Worm (Caenorhabditis elegans) whole organism, L1 larva: ENCODE data around the gene T23E1.1.

Experiments
- C04F5.9 ChIP-seq: sonication (generic microtip); optimal IDR thresholded peaks from 2 replicates; lab custom pipeline; 2016; ENCODE audit warnings: missing genetic modification characterization, missing compliant biosample characterization
- C34B4.2 ChIP-seq: sonication (generic microtip); optimal IDR thresholded peaks from 2 replicates; lab custom pipeline; 2017; ENCODE audit warnings: mild to moderate bottlenecking, missing genetic modification characterization, missing compliant biosample characterization
- alr-1 ChIP-seq: fragments of 200-800 bp; sonication (Bioruptor generic); optimal IDR thresholded peaks from 2 replicates; lab custom pipeline; 2018; ENCODE audit warnings: borderline replicate concordance, mild to moderate bottlenecking, missing genetic modification characterization, missing compliant biosample characterization
- aly-2 ChIP-seq: fragments of 150-350 bp; optimal IDR thresholded peaks from 2 replicates; lab custom pipeline; 2014; ENCODE audit warnings: missing biosample characterization, missing genetic modification characterization
- ama-1 ChIP-seq: fragments of 150-350 bp; optimal IDR thresholded peaks from 2 replicates; lab custom pipeline; 2014
- blmp-1 ChIP-seq: fragments of 150-350 bp; optimal IDR thresholded peaks from 2 replicates; lab custom pipeline; 2014; ENCODE audit warnings: missing biosample characterization, missing genetic modification characterization
- ceh-8 ChIP-seq: fragments of 200-800 bp; sonication (Bioruptor generic); optimal IDR thresholded peaks from 2 replicates; lab custom pipeline; 2018; ENCODE audit warnings: mild to moderate bottlenecking, missing genetic modification characterization, moderate library complexity, missing compliant biosample characterization
- ceh-82 ChIP-seq, 3 experiments: fragments of 150-350 bp in 1 of 3; sonication (generic microtip) in 2 of 3; optimal IDR thresholded peaks; 2 replicates each; lab custom pipeline; 2014 to 2017; ENCODE audit warnings: missing biosample characterization in 3 of 3, missing genetic modification characterization in 3 of 3
- ceh-88 ChIP-seq: fragments of 200-800 bp; sonication (Bioruptor generic); IDR thresholded peaks from 2 replicates; pipeline ENCODE4 v1.3.6; 2022; ENCODE audit warnings: missing genetic modification characterization, missing compliant biosample characterization
- ceh-90 ChIP-seq: sonication (generic microtip); optimal IDR thresholded peaks from 2 replicates; lab custom pipeline; 2016; ENCODE audit warnings: missing genetic modification characterization, missing compliant biosample characterization
- ces-1 ChIP-seq: fragments of 150-350 bp; optimal IDR thresholded peaks from 2 replicates; lab custom pipeline; 2014; ENCODE audit warnings: missing biosample characterization, missing genetic modification reagents, missing genetic modification characterization
- dpl-1 ChIP-seq, 3 experiments: fragments of 150-350 bp in 2 of 3; sonication (generic microtip) in 1 of 3; optimal IDR thresholded peaks; 2 replicates each; lab custom pipeline; 2014 to 2017; ENCODE audit warnings: missing biosample characterization in 3 of 3, missing genetic modification characterization in 3 of 3, missing genetic modification reagents in 3 of 3
- efl-1 ChIP-seq, 4 experiments: fragments of 150-350 bp; optimal IDR thresholded peaks in 3 of 4; peaks in 1 of 4; 1 replicate in 1 of 4; 2 replicates in 3 of 4; lab custom pipeline; 2014; ENCODE audit warnings: missing biosample characterization in 2 of 4, missing genetic modification characterization in 2 of 4, missing genetic modification reagents in 2 of 4
- egl-27 ChIP-seq, 2 experiments: fragments of 150-350 bp in 1 of 2; sonication (generic microtip); optimal IDR thresholded peaks; 3 replicates each; lab custom pipeline; 2017 to 2018; ENCODE audit warnings: missing biosample characterization in 2 of 2, missing genetic modification characterization in 2 of 2, missing genetic modification reagents in 2 of 2
- elt-2 ChIP-seq: sonication (generic microtip); optimal IDR thresholded peaks from 2 replicates; lab custom pipeline; 2016; ENCODE audit warnings: missing genetic modification characterization, mild to moderate bottlenecking, inconsistent platforms, missing compliant biosample characterization, missing genetic modification reagents
- elt-3 ChIP-seq, 6 experiments: fragments of 150-350 bp in 1 of 6; sonication (generic microtip); optimal IDR thresholded peaks; 2 replicates each; lab custom pipeline; 2017 to 2018; ENCODE audit warnings: missing biosample characterization in 6 of 6, missing genetic modification characterization in 6 of 6, inconsistent platforms in 1 of 6
- fkh-10 ChIP-seq: sonication (generic microtip); optimal IDR thresholded peaks from 2 replicates; lab custom pipeline; 2017; ENCODE audit warnings: missing biosample characterization, missing genetic modification reagents, missing genetic modification characterization
- fkh-4 ChIP-seq: sonication (generic microtip); optimal IDR thresholded peaks from 2 replicates; lab custom pipeline; 2016; ENCODE audit warnings: missing compliant biosample characterization, missing genetic modification characterization, borderline replicate concordance
- hlh-4 ChIP-seq: sonication (generic microtip); optimal IDR thresholded peaks from 2 replicates; lab custom pipeline; 2016; ENCODE audit warnings: mild to moderate bottlenecking, missing genetic modification characterization, missing compliant biosample characterization
- jun-1 ChIP-seq: fragments of 150-350 bp; optimal IDR thresholded peaks from 2 replicates; lab custom pipeline; 2014; ENCODE audit warnings: missing biosample characterization, missing genetic modification reagents, missing genetic modification characterization
- lin-13 ChIP-seq: fragments of 150-350 bp; optimal IDR thresholded peaks from 2 replicates; lab custom pipeline; 2014; ENCODE audit warnings: missing biosample characterization, missing genetic modification reagents, missing genetic modification characterization
- lin-35 ChIP-seq, 2 experiments: fragments of 150-350 bp; optimal IDR thresholded peaks; 2 replicates each; lab custom pipeline; 2014; ENCODE audit warnings: missing biosample characterization in 2 of 2, missing genetic modification characterization in 2 of 2, missing genetic modification reagents in 2 of 2
- lsy-2 ChIP-seq, 2 experiments: fragments of 150-350 bp; optimal IDR thresholded peaks; 2 replicates each; lab custom pipeline; 2014; ENCODE audit warnings: missing biosample characterization in 2 of 2, missing genetic modification characterization in 2 of 2
- mab-9 ChIP-seq: fragments of 200-800 bp; sonication (Bioruptor generic); IDR thresholded peaks from 2 replicates; pipeline ENCODE4 v1.3.6; 2022; ENCODE audit warnings: missing genetic modification reagents, missing genetic modification characterization, missing compliant biosample characterization
- mdl-1 ChIP-seq, 2 experiments: fragments of 150-350 bp; optimal IDR thresholded peaks; 2 replicates each; lab custom pipeline; 2014 to 2017; ENCODE audit warnings: missing biosample characterization in 2 of 2, missing genetic modification characterization in 2 of 2, inconsistent platforms in 1 of 2
- nhr-11 ChIP-seq: fragments of 150-350 bp; optimal IDR thresholded peaks from 2 replicates; lab custom pipeline; 2014; ENCODE audit warnings: missing biosample characterization, missing genetic modification characterization
- nhr-237 ChIP-seq: fragments of 150-350 bp; optimal IDR thresholded peaks from 2 replicates; lab custom pipeline; 2014; ENCODE audit warnings: missing biosample characterization, missing genetic modification characterization
- nhr-28 ChIP-seq: fragments of 150-350 bp; optimal IDR thresholded peaks from 2 replicates; lab custom pipeline; 2014; ENCODE audit warnings: missing biosample characterization, missing genetic modification characterization
- nhr-76 ChIP-seq: sonication (generic microtip); optimal IDR thresholded peaks from 2 replicates; lab custom pipeline; 2017; ENCODE audit warnings: missing biosample characterization, missing genetic modification characterization
- nhr-77 ChIP-seq: fragments of 150-350 bp; optimal IDR thresholded peaks from 2 replicates; lab custom pipeline; 2014; ENCODE audit warnings: missing biosample characterization, missing genetic modification characterization
- nhr-84 ChIP-seq: sonication (generic microtip); optimal IDR thresholded peaks from 2 replicates; lab custom pipeline; 2017; ENCODE audit warnings: missing biosample characterization, missing genetic modification characterization
- nhr-90 ChIP-seq: sonication (generic microtip); optimal IDR thresholded peaks from 2 replicates; lab custom pipeline; 2016; ENCODE audit warnings: mild to moderate bottlenecking, missing genetic modification characterization, missing compliant biosample characterization; ENCODE audit not compliant: poor library complexity
- pag-3 ChIP-seq: sonication (generic microtip); optimal IDR thresholded peaks from 2 replicates; lab custom pipeline; 2017; ENCODE audit warnings: missing genetic modification characterization, mild to moderate bottlenecking, missing compliant biosample characterization, antibody characterized with exemption, borderline replicate concordance; ENCODE audit not compliant: insufficient read depth
- pax-3 ChIP-seq: fragments of 200-800 bp; sonication (Bioruptor generic); optimal IDR thresholded peaks from 2 replicates; lab custom pipeline; 2018; ENCODE audit warnings: mild to moderate bottlenecking, missing genetic modification characterization, moderate library complexity, missing compliant biosample characterization
- rnt-1 ChIP-seq: sonication (generic microtip); optimal IDR thresholded peaks from 2 replicates; lab custom pipeline; 2016; ENCODE audit warnings: mild to moderate bottlenecking, missing genetic modification characterization, moderate library complexity, missing compliant biosample characterization
- skn-1 ChIP-seq: fragments of 150-350 bp; optimal IDR thresholded peaks from 2 replicates; lab custom pipeline; 2014; ENCODE audit warnings: missing biosample characterization, missing genetic modification characterization
- snpc-4 ChIP-seq: fragments of 150-350 bp; optimal IDR thresholded peaks from 2 replicates; lab custom pipeline; 2014; ENCODE audit warnings: missing biosample characterization, missing genetic modification characterization
- sox-4 ChIP-seq: sonication (generic microtip); optimal IDR thresholded peaks from 2 replicates; lab custom pipeline; 2016; ENCODE audit warnings: missing genetic modification characterization, missing compliant biosample characterization
- unc-130 ChIP-seq: fragments of 150-350 bp; optimal IDR thresholded peaks from 2 replicates; lab custom pipeline; 2017; ENCODE audit warnings: missing biosample characterization, missing genetic modification characterization, inconsistent platforms
- unc-30 ChIP-seq: sonication (generic microtip); optimal IDR thresholded peaks from 2 replicates; lab custom pipeline; 2017; ENCODE audit warnings: missing biosample characterization, missing genetic modification characterization
- unc-62 ChIP-seq: fragments of 150-350 bp; optimal IDR thresholded peaks from 2 replicates; lab custom pipeline; 2014; ENCODE audit warnings: missing biosample characterization, missing genetic modification reagents, missing genetic modification characterization
- unc-86 ChIP-seq: sonication (generic microtip); optimal IDR thresholded peaks from 2 replicates; lab custom pipeline; 2016; ENCODE audit warnings: missing genetic modification characterization, missing compliant biosample characterization
- vab-15 ChIP-seq: sonication (generic microtip); optimal IDR thresholded peaks from 2 replicates; lab custom pipeline; 2017; ENCODE audit warnings: missing genotype, mild to moderate bottlenecking, missing genetic modification characterization, missing compliant biosample characterization
- xbp-1 ChIP-seq: sonication (generic microtip); optimal IDR thresholded peaks from 2 replicates; lab custom pipeline; 2016; ENCODE audit warnings: missing genetic modification characterization, missing compliant biosample characterization
- zag-1 ChIP-seq: fragments of 150-350 bp; optimal IDR thresholded peaks from 2 replicates; lab custom pipeline; 2014; ENCODE audit warnings: missing biosample characterization, missing genetic modification characterization
- ztf-11 ChIP-seq, 2 experiments: sonication (generic microtip); optimal IDR thresholded peaks; 2 replicates each; lab custom pipeline; 2016 to 2017; ENCODE audit warnings: missing genetic modification characterization in 2 of 2, missing biosample characterization in 1 of 2, missing compliant biosample characterization in 1 of 2

The T23E1.1 gene

ce11 chrIV:3160785-3161184, 9.6 kb downstream of the T23E1.1 start (continued):
- TF ChIP-seq rnt-1 = peak; percentile 90
- peak in 2 of 6 experiments; percentile 41 to 70 for TF ChIP-seq elt-3 (tag; optimal IDR thresholded peaks at IDR 0.05; lab: Kevin White, UChicago)
- TF ChIP-seq ceh-90 (tag; lab: Kevin White, UChicago) = no peak
- TF ChIP-seq nhr-237 = peak; percentile 62
- TF ChIP-seq ceh-82 (tag; optimal IDR thresholded peaks at IDR 0.05; lab: Kevin White, UChicago) = peak; percentile 62 to 87 (median 80)
- TF ChIP-seq sox-4 (tag; lab: Kevin White, UChicago) = peak; percentile 20
- TF ChIP-seq unc-30 (tag; lab: Kevin White, UChicago) = no peak
- no peak for TF ChIP-seq C34B4.2 (tag; lab: Kevin White, UChicago)
- no peak for TF ChIP-seq hlh-4
- TF ChIP-seq efl-1 (optimal IDR thresholded peaks at IDR 0.05; lab: Kevin White, UChicago) = peak; percentile 81 to 88
- peak; percentile 57 to 96 for TF ChIP-seq efl-1 (GFP tag; optimal IDR thresholded peaks at IDR 0.05 in 1 of 2; lab: Kevin White, UChicago)
- TF ChIP-seq C04F5.9 = no peak
- peak; percentile 47; the same call in 1 of the 2 replicates for TF ChIP-seq ceh-88 (GFP tag; lab: Robert Waterston, UW)
- peak; percentile 85 for TF ChIP-seq nhr-90 (tag; lab: Kevin White, UChicago)
- TF ChIP-seq unc-62 (GFP tag; lab: Kevin White, UChicago) = no peak
- TF ChIP-seq vab-15 (tag; lab: Kevin White, UChicago) = no peak
- peak; percentile 76 for TF ChIP-seq elt-2 (tag; lab: Kevin White, UChicago)
- TF ChIP-seq blmp-1 (tag; lab: Kevin White, UChicago) = peak; percentile 82
- peak; percentile 45 for TF ChIP-seq skn-1 (tag; lab: Kevin White, UChicago)
- peak; percentile 76 for TF ChIP-seq nhr-11 (tag; lab: Kevin White, UChicago)
- no peak for TF ChIP-seq nhr-28 (tag; lab: Kevin White, UChicago)
- peak; percentile 89 for TF ChIP-seq ceh-8 (GFP tag; lab: Kevin White, UChicago)
- peak; percentile 62 for TF ChIP-seq zag-1
- TF ChIP-seq pag-3 (tag; lab: Kevin White, UChicago) = peak; percentile 80
- TF ChIP-seq lsy-2 (tag; optimal IDR thresholded peaks at IDR 0.05; lab: Kevin White, UChicago) = peak; percentile 85 to 91
- peak; percentile 63 for TF ChIP-seq aly-2 (tag; lab: Kevin White, UChicago)
- no peak for TF ChIP-seq ces-1 (GFP tag; lab: Kevin White, UChicago)
- peak; percentile 42; the same call in 1 of the 2 replicates for TF ChIP-seq mab-9 (GFP tag; lab: Robert Waterston, UW)
- TF ChIP-seq lin-13 (GFP tag; lab: Kevin White, UChicago) = peak; percentile 63
- TF ChIP-seq unc-130 (tag; lab: Kevin White, UChicago) = peak; percentile 43
- peak; percentile 84 to 87 for TF ChIP-seq egl-27 (tag; optimal IDR thresholded peaks at IDR 0.05; lab: Kevin White, UChicago)
- TF ChIP-seq alr-1 (tag; lab: Kevin White, UChicago) = no peak
- no peak for TF ChIP-seq nhr-84
- TF ChIP-seq lin-35 (GFP tag; optimal IDR thresholded peaks at IDR 0.05; lab: Kevin White, UChicago) = peak; percentile 75 to 77
- peak; percentile 88 for TF ChIP-seq unc-86 (tag; lab: Kevin White, UChicago)
- TF ChIP-seq mdl-1 (tag; optimal IDR thresholded peaks at IDR 0.05; lab: Kevin White, UChicago) = peak in 1 of 2 experiments; percentile 94
- TF ChIP-seq xbp-1 (tag; lab: Kevin White, UChicago) = peak; percentile 80
- no peak for TF ChIP-seq nhr-76 (tag; lab: Kevin White, UChicago)
- peak; percentile 81 for TF ChIP-seq nhr-77 (tag; lab: Kevin White, UChicago)
- peak; percentile 67 for TF ChIP-seq jun-1
- peak; percentile 79 for TF ChIP-seq fkh-10 (GFP tag; lab: Kevin White, UChicago)
- TF ChIP-seq pax-3 (tag; lab: Kevin White, UChicago) = peak; percentile 62
- no peak for TF ChIP-seq fkh-4
- TF ChIP-seq snpc-4 (tag; lab: Kevin White, UChicago) = peak; percentile 65
- peak; percentile 47 to 65 (median 64) for TF ChIP-seq dpl-1 (GFP tag; optimal IDR thresholded peaks at IDR 0.05; lab: Kevin White, UChicago)
- TF ChIP-seq ztf-11 (tag; optimal IDR thresholded peaks at IDR 0.05; lab: Kevin White, UChicago) = no peak
- peak; percentile 21 for TF ChIP-seq ama-1 (lab: Kevin White, UChicago)
